Fruit fly (Drosophila melanogaster) whole organism: ENCODE data around the gene MtnE.

ENCODE experiments used
- CG8478 ChIP-seq: fragments of >200 bp; optimal IDR thresholded peaks from 2 replicates; lab custom pipeline; 2018; ENCODE audit warnings: inconsistent platforms
- pan ChIP-seq: fragments of >200 bp; optimal IDR thresholded peaks from 2 replicates; lab custom pipeline; 2017
- psq ChIP-seq: fragments of >200 bp; optimal IDR thresholded peaks from 2 replicates; lab custom pipeline; 2017
- usp ChIP-seq: fragments of >200 bp; optimal IDR thresholded peaks from 2 replicates; lab custom pipeline; 2017; ENCODE audit warnings: missing biosample characterization, missing genetic modification characterization, mixed read lengths

dm6 chr3R:20503646-20504045 is 30.9 kb downstream of the MtnE start, which contains the start of gene MtnB:
- no peak for TF ChIP-seq usp (GFP tag; lab: Kevin White, UChicago)
- no peak for TF ChIP-seq CG8478 (lab: Kevin White, UChicago)
- TF ChIP-seq pan (lab: Kevin White, UChicago), result no peak
- no peak for TF ChIP-seq psq
